Fruit fly (Drosophila melanogaster) whole organism, embryonic: ENCODE measurements around the gene CG4730.

ENCODE experiments used
- B-H1 ChIP-seq: fragments of 200-800 bp; sonication (Bioruptor generic); IDR thresholded peaks from 3 replicates; pipeline ENCODE4 v1.3.6; 2022; ENCODE audit warnings: missing biosample characterization, missing genetic modification characterization
- BEAF-32 ChIP-seq: fragments of 200-800 bp; sonication (Bioruptor generic); optimal IDR thresholded peaks from 3 replicates; lab custom pipeline; 2017; ENCODE audit warnings: missing biosample characterization, missing genetic modification characterization, mild to moderate bottlenecking, moderate library complexity, missing genetic modification reagents
- CG13123 ChIP-seq: fragments of 200-800 bp; sonication (Bioruptor generic); optimal IDR thresholded peaks from 2 replicates; lab custom pipeline; 2016; ENCODE audit warnings: missing biosample characterization, missing genetic modification characterization
- CG13775 ChIP-seq: fragments of 200-800 bp; sonication (Bioruptor generic); optimal IDR thresholded peaks from 3 replicates; lab custom pipeline; 2017; ENCODE audit warnings: missing biosample characterization, mild to moderate bottlenecking, missing genetic modification characterization
- CG14667 ChIP-seq: fragments of 200-800 bp; sonication (Bioruptor generic); IDR thresholded peaks from 2 replicates; pipeline ENCODE4 v1.3.6; 2022; ENCODE audit warnings: missing biosample characterization, missing genetic modification characterization
- CG14965 ChIP-seq: fragments of 200-800 bp; sonication (Bioruptor generic); optimal IDR thresholded peaks from 2 replicates; lab custom pipeline; 2016; ENCODE audit warnings: missing biosample characterization, missing genetic modification characterization, borderline replicate concordance
- CG17186 ChIP-seq: fragments of 200-800 bp; sonication (Bioruptor generic); optimal IDR thresholded peaks from 3 replicates; lab custom pipeline; 2017; ENCODE audit warnings: missing biosample characterization, missing genetic modification reagents, missing genetic modification characterization
- CG2712 ChIP-seq: fragments of 200-800 bp; optimal IDR thresholded peaks from 3 replicates; lab custom pipeline; 2019; ENCODE audit warnings: missing biosample characterization, mild to moderate bottlenecking, missing genetic modification characterization, moderate library complexity
- CG30403 ChIP-seq: fragments of 200-800 bp; sonication (Bioruptor generic); optimal IDR thresholded peaks from 3 replicates; lab custom pipeline; 2016; ENCODE audit warnings: missing biosample characterization, missing genetic modification characterization
- CG4404 ChIP-seq: fragments of 200-800 bp; sonication (Bioruptor generic); IDR thresholded peaks from 2 replicates; pipeline ENCODE4 v1.3.6; 2022; ENCODE audit warnings: missing biosample characterization, missing genetic modification characterization
- CG4424 ChIP-seq: fragments of 200-800 bp; sonication (Bioruptor generic); optimal IDR thresholded peaks from 3 replicates; lab custom pipeline; 2016; ENCODE audit warnings: missing biosample characterization, missing genetic modification characterization
- CG5245 ChIP-seq: fragments of 200-800 bp; sonication (Bioruptor generic); optimal IDR thresholded peaks from 3 replicates; lab custom pipeline; 2016; ENCODE audit warnings: missing biosample characterization, missing genetic modification characterization
- CG8478 ChIP-seq: fragments of >200 bp; optimal IDR thresholded peaks from 2 replicates; lab custom pipeline; 2018
- CG8944 ChIP-seq: fragments of 200-800 bp; sonication (Bioruptor generic); optimal IDR thresholded peaks from 3 replicates; lab custom pipeline; 2016; ENCODE audit warnings: missing biosample characterization, missing genetic modification characterization
- CG9797 ChIP-seq: fragments of 200-800 bp; sonication (Bioruptor generic); optimal IDR thresholded peaks from 3 replicates; lab custom pipeline; 2018; ENCODE audit warnings: missing biosample characterization, mild to moderate bottlenecking, missing genetic modification characterization
- CG9932 ChIP-seq: fragments of 200-800 bp; sonication (Bioruptor generic); IDR thresholded peaks from 2 replicates; pipeline ENCODE4 v1.3.6; 2022; ENCODE audit warnings: missing biosample characterization, missing genetic modification characterization
- Camta ChIP-seq: fragments of 200-800 bp; sonication (Bioruptor generic); optimal IDR thresholded peaks from 2 replicates; lab custom pipeline; 2016; ENCODE audit warnings: missing biosample characterization, missing genetic modification characterization
- D19B ChIP-seq: fragments of 200-800 bp; sonication (Bioruptor generic); optimal IDR thresholded peaks from 2 replicates; lab custom pipeline; 2017; ENCODE audit warnings: missing biosample characterization, mild to moderate bottlenecking, missing genetic modification characterization
- Eip74EF ChIP-seq, 2 experiments: fragments of 200-800 bp in 1 of 2; fragments of >200 bp in 1 of 2; sonication (Bioruptor generic) in 1 of 2; optimal IDR thresholded peaks; 2 replicates each; lab custom pipeline; 2017 to 2019; ENCODE audit warnings: missing biosample characterization in 2 of 2, missing genetic modification characterization in 2 of 2, mild to moderate bottlenecking in 1 of 2, moderate library complexity in 1 of 2
- Ets97D ChIP-seq: fragments of 200-800 bp; sonication (Bioruptor generic); optimal IDR thresholded peaks from 3 replicates; lab custom pipeline; 2016; ENCODE audit warnings: missing biosample characterization, missing genetic modification characterization
- H2.0 ChIP-seq: fragments of 200-800 bp; sonication (Bioruptor generic); IDR thresholded peaks from 2 replicates; pipeline ENCODE4 v1.3.6; 2022; ENCODE audit warnings: missing biosample characterization, missing genetic modification characterization
- HHEX ChIP-seq: fragments of 200-800 bp; sonication (Bioruptor generic); optimal IDR thresholded peaks from 3 replicates; lab custom pipeline; 2017; ENCODE audit warnings: missing biosample characterization, mild to moderate bottlenecking, missing genetic modification characterization, missing genetic modification reagents
- HLH3B ChIP-seq: fragments of 200-800 bp; sonication (Bioruptor generic); IDR thresholded peaks from 2 replicates; pipeline ENCODE4 v1.3.6; 2022; ENCODE audit warnings: missing biosample characterization, missing genetic modification characterization
- HmgZ ChIP-seq: fragments of 200-800 bp; sonication (Bioruptor generic); optimal IDR thresholded peaks from 2 replicates; lab custom pipeline; 2018; ENCODE audit warnings: missing biosample characterization, mild to moderate bottlenecking, missing genetic modification characterization
- Hsf ChIP-seq: fragments of 200-800 bp; sonication (Bioruptor generic); optimal IDR thresholded peaks from 3 replicates; lab custom pipeline; 2016; ENCODE audit warnings: missing biosample characterization, missing genetic modification characterization
- Meics ChIP-seq: fragments of 200-800 bp; sonication (Bioruptor generic); optimal IDR thresholded peaks from 2 replicates; lab custom pipeline; 2017; ENCODE audit warnings: missing biosample characterization, mild to moderate bottlenecking, missing genetic modification characterization
- NFAT ChIP-seq: fragments of 200-800 bp; sonication (Bioruptor generic); IDR thresholded peaks from 2 replicates; pipeline ENCODE4 v1.3.6; 2022; ENCODE audit warnings: missing biosample characterization, missing genetic modification characterization
- Sry-β ChIP-seq: fragments of 200-800 bp; sonication (Bioruptor generic); optimal IDR thresholded peaks from 2 replicates; lab custom pipeline; 2018; ENCODE audit warnings: missing biosample characterization, mild to moderate bottlenecking, missing genetic modification characterization, moderate library complexity
- Usf ChIP-seq: fragments of 200-800 bp; sonication (Bioruptor generic); optimal IDR thresholded peaks from 2 replicates; lab custom pipeline; 2017; ENCODE audit warnings: missing genotype, missing biosample characterization, missing genetic modification characterization
- ab ChIP-seq: fragments of 200-800 bp; sonication (Bioruptor generic); optimal IDR thresholded peaks from 2 replicates; lab custom pipeline; 2016; ENCODE audit warnings: missing biosample characterization, missing genetic modification characterization
- aop ChIP-seq: fragments of 200-800 bp; sonication (Bioruptor generic); IDR thresholded peaks from 2 replicates; pipeline ENCODE4 v1.3.6; 2022; ENCODE audit warnings: missing biosample characterization, missing genetic modification characterization
- cad ChIP-seq: fragments of >200 bp; optimal IDR thresholded peaks from 2 replicates; lab custom pipeline; 2017; ENCODE audit warnings: missing biosample characterization, missing genetic modification characterization
- caup ChIP-seq: fragments of 200-800 bp; sonication (Bioruptor generic); optimal IDR thresholded peaks from 3 replicates; lab custom pipeline; 2017; ENCODE audit warnings: missing biosample characterization, mild to moderate bottlenecking, missing genetic modification characterization, moderate library complexity; ENCODE audit not compliant: severe bottlenecking
- crol ChIP-seq: fragments of 200-800 bp; sonication (Bioruptor generic); IDR thresholded peaks from 2 replicates; pipeline ENCODE4 v1.3.6; 2022; ENCODE audit warnings: missing biosample characterization, missing genetic modification characterization
- dimm ChIP-seq: fragments of 200-800 bp; sonication (Bioruptor generic); IDR thresholded peaks from 2 replicates; pipeline ENCODE4 v1.3.6; 2022; ENCODE audit warnings: missing biosample characterization, missing genetic modification characterization
- dmrt11E ChIP-seq: fragments of 200-800 bp; sonication (Bioruptor generic); optimal IDR thresholded peaks from 3 replicates; lab custom pipeline; 2018; ENCODE audit warnings: missing biosample characterization, mild to moderate bottlenecking, missing genetic modification characterization, moderate library complexity
- ems ChIP-seq: fragments of 200-800 bp; sonication (Bioruptor generic); optimal IDR thresholded peaks from 3 replicates; lab custom pipeline; 2016; ENCODE audit warnings: missing biosample characterization, missing genetic modification characterization
- gem ChIP-seq: fragments of 200-800 bp; sonication (Bioruptor generic); optimal IDR thresholded peaks from 2 replicates; lab custom pipeline; 2019; ENCODE audit warnings: missing biosample characterization, mild to moderate bottlenecking, missing genetic modification characterization, moderate library complexity
- gsb ChIP-seq: fragments of 200-800 bp; sonication (Bioruptor generic); IDR thresholded peaks from 2 replicates; pipeline ENCODE4 v1.3.6; 2022; ENCODE audit warnings: missing biosample characterization, missing genetic modification characterization
- gt ChIP-seq: fragments of 200-800 bp; sonication (Bioruptor generic); IDR thresholded peaks from 2 replicates; pipeline ENCODE4 v1.3.6; 2022; ENCODE audit warnings: missing biosample characterization, missing genetic modification characterization
- kah ChIP-seq: fragments of 200-800 bp; sonication (Bioruptor generic); optimal IDR thresholded peaks from 2 replicates; lab custom pipeline; 2018; ENCODE audit warnings: missing biosample characterization, mild to moderate bottlenecking, missing genetic modification characterization
- maf-S ChIP-seq: fragments of 200-800 bp; sonication (Bioruptor generic); optimal IDR thresholded peaks from 2 replicates; lab custom pipeline; 2016; ENCODE audit warnings: missing biosample characterization, missing genetic modification characterization
- nau ChIP-seq: fragments of 200-800 bp; sonication (Bioruptor generic); optimal IDR thresholded peaks from 3 replicates; lab custom pipeline; 2017; ENCODE audit warnings: missing biosample characterization, mild to moderate bottlenecking, missing genetic modification characterization, missing genetic modification reagents
- otp ChIP-seq: fragments of 200-800 bp; sonication (Bioruptor generic); IDR thresholded peaks from 3 replicates; pipeline ENCODE4, ENCODE4 v1.3.6; 2022; ENCODE audit warnings: missing biosample characterization, missing genetic modification characterization
- rib ChIP-seq: fragments of 200-800 bp; sonication (Bioruptor generic); IDR thresholded peaks from 2 replicates; pipeline ENCODE4 v1.3.6; 2022; ENCODE audit warnings: missing biosample characterization, missing genetic modification characterization
- ro ChIP-seq: fragments of 200-800 bp; sonication (Bioruptor generic); IDR thresholded peaks from 2 replicates; pipeline ENCODE4 v1.3.6; 2022; ENCODE audit warnings: missing biosample characterization, missing genetic modification characterization
- scrt ChIP-seq: fragments of 200-800 bp; sonication (Bioruptor generic); optimal IDR thresholded peaks from 2 replicates; lab custom pipeline; 2018; ENCODE audit warnings: missing biosample characterization, mild to moderate bottlenecking, missing genetic modification characterization, moderate library complexity
- sim ChIP-seq: fragments of 200-800 bp; sonication (Bioruptor generic); IDR thresholded peaks from 2 replicates; pipeline ENCODE4 v1.3.6; 2022; ENCODE audit warnings: missing biosample characterization, missing genetic modification characterization
- slp2 ChIP-seq: fragments of 200-800 bp; sonication (Bioruptor generic); optimal IDR thresholded peaks from 2 replicates; lab custom pipeline; 2016; ENCODE audit warnings: missing biosample characterization, missing genetic modification characterization
- sqz ChIP-seq: fragments of 200-800 bp; sonication (Bioruptor generic); optimal IDR thresholded peaks from 3 replicates; lab custom pipeline; 2018; ENCODE audit warnings: missing biosample characterization, mild to moderate bottlenecking, missing genetic modification characterization
- tna ChIP-seq: fragments of 200-800 bp; sonication (Bioruptor generic); IDR thresholded peaks from 2 replicates; pipeline ENCODE4 v1.3.6; 2022; ENCODE audit warnings: missing biosample characterization, missing genetic modification characterization; ENCODE audit not compliant: partially characterized antibody

CG4730 gene

DNA sequence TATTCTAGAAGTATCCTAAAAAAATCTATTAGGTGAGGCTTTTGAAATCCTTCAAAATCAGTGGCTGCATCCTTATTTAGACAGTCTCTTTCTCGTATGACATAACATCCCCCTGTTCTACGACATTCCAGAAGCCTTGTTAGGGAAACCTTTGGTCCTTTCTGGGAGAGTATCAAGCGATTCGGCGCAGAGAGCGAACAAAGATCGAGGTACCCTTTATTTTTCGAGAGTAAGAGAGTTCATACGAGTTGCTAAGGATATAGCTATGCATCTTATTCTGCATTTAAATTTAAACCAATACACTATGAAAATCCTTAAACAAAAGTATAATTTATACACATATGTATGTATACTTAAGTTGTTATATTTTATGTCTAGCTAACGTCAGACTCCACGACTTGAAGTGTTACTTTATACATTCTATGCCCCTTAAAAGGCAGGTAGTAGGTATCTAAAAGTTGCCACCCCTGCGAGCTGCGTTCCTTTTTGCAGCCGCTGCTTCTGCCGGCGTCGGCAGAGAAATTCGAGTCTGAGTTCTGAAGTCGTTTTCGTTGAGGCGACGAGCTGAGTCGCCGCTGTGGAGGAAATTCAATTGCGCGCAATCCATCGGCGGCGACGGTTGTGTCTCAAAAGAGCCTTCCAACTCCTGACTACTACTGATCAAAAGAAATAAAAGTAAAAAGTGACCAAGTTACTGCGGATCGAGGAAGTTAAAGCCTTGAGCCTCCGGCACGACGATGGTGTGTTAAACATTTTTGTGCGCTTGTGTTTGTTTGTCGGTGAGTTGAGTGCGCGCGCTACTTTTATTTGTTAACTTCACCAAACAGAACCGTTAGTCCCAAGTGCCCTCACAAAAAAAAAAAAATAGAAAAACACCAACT is 40.9 kb downstream of the CG4730 start, which contains the start of gene jigr1 (continued):
- TF ChIP-seq CG9797 (no peak), CG13775 (peak; percentile 60), nau (no peak), HHEX (GFP tag; lab: Kevin White, UChicago) (no peak), CG4424 (GFP tag; lab: Kevin White, UChicago) (peak; percentile 36), caup (GFP tag; lab: Kevin White, UChicago) (no peak), B-H1 (GFP tag; lab: Robert Waterston, UW) (no peak), CG5245 (GFP tag; lab: Kevin White, UChicago) (no peak), Ets97D (GFP tag; lab: Kevin White, UChicago) (no peak), Sry-β (GFP tag; lab: Kevin White, UChicago) (no peak), gem (tag; lab: Kevin White, UChicago) (peak; percentile 67), D19B (peak; percentile 91), BEAF-32 (GFP tag; lab: Kevin White, UChicago) (no peak), otp (GFP tag; lab: Robert Waterston, UW) (no peak), CG8944 (GFP tag; lab: Kevin White, UChicago) (no peak), rib (GFP tag; lab: Robert Waterston, UW) (no peak), gt (no peak), H2.0 (GFP tag; lab: Robert Waterston, UW) (no peak), tna (GFP tag; lab: Robert Waterston, UW) (no peak), slp2 (GFP tag; lab: Kevin White, UChicago) (no peak), scrt (no peak), CG17186 (GFP tag; lab: Kevin White, UChicago) (no peak), Hsf (GFP tag; lab: Kevin White, UChicago) (peak; percentile 13), crol (GFP tag; lab: Robert Waterston, UW) (no peak), CG13123 (GFP tag; lab: Kevin White, UChicago) (no peak), kah (GFP tag; lab: Kevin White, UChicago) (no peak), HmgZ (tag; lab: Kevin White, UChicago) (no peak), ems (GFP tag; lab: Kevin White, UChicago) (no peak), CG14965 (GFP tag; lab: Kevin White, UChicago) (no peak), HLH3B (GFP tag; lab: Robert Waterston, UW) (no peak), maf-S (GFP tag; lab: Kevin White, UChicago) (no peak), dmrt11E (peak; percentile 86), Meics (GFP tag; lab: Kevin White, UChicago) (no peak), CG2712 (tag; lab: Kevin White, UChicago) (peak; percentile 82), cad (GFP tag; lab: Kevin White, UChicago) (no peak), Camta (no peak), CG4404 (GFP tag; lab: Robert Waterston, UW) (peak; percentile 81), aop (GFP tag; lab: Robert Waterston, UW) (no peak), ro (GFP tag; lab: Robert Waterston, UW) (no peak), CG9932 (GFP tag; lab: Robert Waterston, UW) (no peak), sim (GFP tag; lab: Robert Waterston, UW) (no peak), NFAT (GFP tag; lab: Robert Waterston, UW) (no peak), sqz (GFP tag; lab: Kevin White, UChicago) (no peak), ab (no peak), dimm (no peak), gsb (GFP tag; lab: Robert Waterston, UW) (no peak), CG14667 (GFP tag; lab: Robert Waterston, UW) (no peak), CG8478 (lab: Kevin White, UChicago) (no peak), Usf (GFP tag; lab: Kevin White, UChicago) (peak; percentile 8), Eip74EF (GFP tag; optimal IDR thresholded peaks at IDR 0.05; lab: Kevin White, UChicago) (no peak), CG30403 (GFP tag; lab: Kevin White, UChicago) (peak; percentile 24)
